Comparison of ENCODE assay signal across 1 fruit fly cellular context in the genomic region with DNA sequence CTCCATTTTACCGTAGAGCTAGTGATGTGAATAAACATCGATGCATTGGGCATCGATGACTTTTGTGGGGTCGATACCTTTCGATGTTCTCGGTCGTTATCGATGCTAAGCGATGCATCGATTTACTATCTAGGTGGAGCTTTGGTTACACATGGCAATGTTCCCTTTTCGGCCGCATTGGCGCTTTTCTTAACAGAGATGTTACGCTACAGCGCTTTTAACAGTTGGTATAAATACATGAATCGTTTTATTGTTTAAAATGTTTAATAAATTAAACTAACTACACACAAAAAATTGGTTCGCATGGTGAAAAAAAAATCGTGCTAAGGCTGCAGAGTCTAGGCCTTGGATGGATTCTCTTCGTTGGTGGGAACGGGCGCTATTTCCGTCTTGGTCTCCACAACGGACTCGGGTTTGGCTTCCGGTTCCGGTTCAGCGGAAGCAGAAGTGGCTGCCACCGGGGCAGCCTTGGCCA.
TF ChIP-seq lines count a peak whose summit lies in the region.

Gene Ptpmeg2, minus strand, starts transcription at position 281 of the 475 bp plus-strand sequence.

TF ChIP-seq in whole organism, embryonic, 481 proteins besides CTCF, POLR2A, EP300 and RAD21 (continued from another document):
- TF ChIP-seq Chrac-16 (GFP tag; optimal IDR thresholded peaks at IDR 0.05; lab: Kevin White, UChicago) (peak; percentile 71), CkIIα-i1 (GFP tag; IDR thresholded peaks at IDR 0.05; lab: Robert Waterston, UW) (no peak), CG6175 (GFP tag; IDR thresholded peaks at IDR 0.05; lab: Robert Waterston, UW) (no peak), CG4854 (GFP tag; optimal IDR thresholded peaks at IDR 0.05; lab: Kevin White, UChicago) (peak; percentile 23), croc (GFP tag; conservative IDR thresholded peaks at IDR 0.05; lab: Robert Waterston, UW) (peak; percentile 22; the same call in 1 of the 3 replicates), BtbVII (GFP tag; optimal IDR thresholded peaks at IDR 0.05; lab: Kevin White, UChicago) (no peak), CG1529 (GFP tag; optimal IDR thresholded peaks at IDR 0.05; lab: Kevin White, UChicago) (no peak), tio (GFP tag; optimal IDR thresholded peaks at IDR 0.05; lab: Kevin White, UChicago) (peak; percentile 19), GATAe (GFP tag; conservative IDR thresholded peaks at IDR 0.05; lab: Robert Waterston, UW) (no peak), pfk (GFP tag; optimal IDR thresholded peaks at IDR 0.05; lab: Kevin White, UChicago) (no peak), MBD-R2 (GFP tag; IDR thresholded peaks at IDR 0.05; lab: Robert Waterston, UW) (peak; percentile 74), fd102C (GFP tag; optimal IDR thresholded peaks at IDR 0.05; lab: Kevin White, UChicago) (peak; percentile 30), Side (GFP tag; optimal IDR thresholded peaks at IDR 0.05; lab: Kevin White, UChicago) (peak; percentile 55), jumu (GFP tag; optimal IDR thresholded peaks at IDR 0.05; lab: Kevin White, UChicago) (peak; percentile 70), C15 (GFP tag; IDR thresholded peaks at IDR 0.05; lab: Robert Waterston, UW) (no peak), bab2 (GFP tag; optimal IDR thresholded peaks at IDR 0.05; lab: Kevin White, UChicago) (peak; percentile 53), CG11504 (tag; optimal IDR thresholded peaks at IDR 0.05; lab: Kevin White, UChicago) (peak; percentile 68), CG1832 (GFP tag; optimal IDR thresholded peaks at IDR 0.05; lab: Kevin White, UChicago) (no peak), HmgD (GFP tag; optimal IDR thresholded peaks at IDR 0.05; lab: Kevin White, UChicago) (peak; percentile 45), CG15073 (GFP tag; optimal IDR thresholded peaks at IDR 0.05; lab: Kevin White, UChicago) (no peak), D19B (GFP tag; optimal IDR thresholded peaks at IDR 0.05; lab: Kevin White, UChicago) (no peak), insv (GFP tag; optimal IDR thresholded peaks at IDR 0.05; lab: Kevin White, UChicago) (peak in 1 of 2 experiments; percentile 57), CG17328 (GFP tag; IDR thresholded peaks at IDR 0.05; lab: Robert Waterston, UW) (0 out of 2 replicates have a peak, but pooled peaks have one; percentile 35), MTF-1 (GFP tag; optimal IDR thresholded peaks at IDR 0.05; lab: Kevin White, UChicago; ENCODE audit: borderline replicate concordance) (peak; percentile 52), ara (GFP tag; IDR thresholded peaks at IDR 0.05; lab: Robert Waterston, UW) (no peak), Ssrp (tag; optimal IDR thresholded peaks at IDR 0.05; lab: Kevin White, UChicago) (peak; percentile 8), Blimp-1 (GFP tag; optimal IDR thresholded peaks at IDR 0.05; lab: Kevin White, UChicago) (peak; percentile 18), CrebB (tag; optimal IDR thresholded peaks at IDR 0.05; lab: Kevin White, UChicago) (peak; percentile 61), H2.0 (GFP tag; IDR thresholded peaks at IDR 0.05; lab: Robert Waterston, UW) (peak; percentile 45; the same call in 1 of the 2 replicates), pb (GFP tag; optimal IDR thresholded peaks at IDR 0.05; lab: Kevin White, UChicago) (no peak), kni (GFP tag; optimal IDR thresholded peaks at IDR 0.05; lab: Kevin White, UChicago) (no peak), CG12391 (tag; optimal IDR thresholded peaks at IDR 0.05; lab: Kevin White, UChicago) (peak; percentile 60), CG7963 (GFP tag; IDR thresholded peaks at IDR 0.05; lab: Robert Waterston, UW; ENCODE audit: partially characterized antibody) (peak; percentile 89), Atf-2 (GFP tag; optimal IDR thresholded peaks at IDR 0.05; lab: Kevin White, UChicago) (peak; percentile 64), CG11723 (GFP tag; optimal IDR thresholded peaks at IDR 0.05; lab: Kevin White, UChicago) (peak; percentile 42), CG13123 (GFP tag; optimal IDR thresholded peaks at IDR 0.05; lab: Kevin White, UChicago) (no peak), Nf-YA (GFP tag; IDR thresholded peaks at IDR 0.05; lab: Robert Waterston, UW) (no peak), CG17186 (GFP tag; optimal IDR thresholded peaks at IDR 0.05; lab: Kevin White, UChicago) (peak; percentile 54), gt (GFP tag; IDR thresholded peaks at IDR 0.05; lab: Robert Waterston, UW) (no peak), Dip3 (GFP tag; optimal IDR thresholded peaks at IDR 0.05; lab: Kevin White, UChicago) (peak; percentile 49), Lhr (GFP tag; optimal IDR thresholded peaks at IDR 0.05; lab: Kevin White, UChicago) (peak; percentile 87), az2 (GFP tag; optimal IDR thresholded peaks at IDR 0.05; lab: Kevin White, UChicago) (peak; percentile 62), Xrp1 (GFP tag; IDR thresholded peaks at IDR 0.05; lab: Robert Waterston, UW) (no peak), CG16813 (GFP tag; IDR thresholded peaks at IDR 0.05; lab: Robert Waterston, UW; ENCODE audit: partially characterized antibody) (peak; percentile 83), CG14441 (GFP tag; IDR thresholded peaks at IDR 0.05; lab: Robert Waterston, UW) (0 out of 2 replicates have a peak, but pooled peaks have one; percentile 6), CG3065 (GFP tag; optimal IDR thresholded peaks at IDR 0.05; lab: Kevin White, UChicago) (peak; percentile 23), CG17361 (GFP tag; IDR thresholded peaks at IDR 0.05; lab: Robert Waterston, UW) (no peak; the same call in 1 of the 3 replicates), CG31224 (GFP tag; IDR thresholded peaks at IDR 0.05; lab: Robert Waterston, UW) (no peak), Optix (GFP tag; IDR thresholded peaks at IDR 0.05; lab: Robert Waterston, UW) (peak; percentile 63; the same call in 2 of the 3 replicates), knrl (GFP tag; IDR thresholded peaks at IDR 0.05; lab: Robert Waterston, UW; ENCODE audit: partially characterized antibody) (peak; percentile 91), CG7357 (GFP tag; IDR thresholded peaks at IDR 0.05; lab: Robert Waterston, UW) (no peak), br (optimal IDR thresholded peaks at IDR 0.05; lab: Kevin White, UChicago) (no peak), ken (GFP tag; IDR thresholded peaks at IDR 0.05; lab: Robert Waterston, UW) (peak; percentile 52; the same call in 1 of the 3 replicates), CG9932 (GFP tag; IDR thresholded peaks at IDR 0.05; lab: Robert Waterston, UW) (peak; percentile 84), trem (tag; optimal IDR thresholded peaks at IDR 0.05; lab: Kevin White, UChicago) (peak; percentile 77), ind (GFP tag; optimal IDR thresholded peaks at IDR 0.05; lab: Kevin White, UChicago) (peak; percentile 60), CG30403 (GFP tag; optimal IDR thresholded peaks at IDR 0.05; lab: Kevin White, UChicago) (peak; percentile 71), CG6683 (GFP tag; optimal IDR thresholded peaks at IDR 0.05; lab: Kevin White, UChicago) (peak; percentile 15), CG12104 (GFP tag; optimal IDR thresholded peaks at IDR 0.05; lab: Kevin White, UChicago) (no peak), Asciz (GFP tag; optimal IDR thresholded peaks at IDR 0.05; lab: Kevin White, UChicago) (peak; percentile 67), so (GFP tag; IDR thresholded peaks at IDR 0.05; lab: Robert Waterston, UW) (no peak), trh (GFP tag; optimal IDR thresholded peaks at IDR 0.05; lab: Kevin White, UChicago) (no peak), Bdp1 (GFP tag; optimal IDR thresholded peaks at IDR 0.05; lab: Kevin White, UChicago) (peak; percentile 38), cato (GFP tag; optimal IDR thresholded peaks at IDR 0.05; lab: Kevin White, UChicago; ENCODE audit: borderline replicate concordance) (peak; percentile 9), CG31388 (GFP tag; optimal IDR thresholded peaks at IDR 0.05; lab: Kevin White, UChicago) (peak; percentile 46), zfh1 (GFP tag; IDR thresholded peaks at IDR 0.05; lab: Robert Waterston, UW) (peak; percentile 74; the same call in 2 of the 3 replicates), exex (tag; optimal IDR thresholded peaks at IDR 0.05; lab: Kevin White, UChicago) (peak; percentile 11), CG14965 (GFP tag; optimal IDR thresholded peaks at IDR 0.05; lab: Kevin White, UChicago; ENCODE audit: borderline replicate concordance) (peak; percentile 8)
